Worm (Caenorhabditis elegans): ENCODE results near the gene E02A10.4.

The E02A10.4 gene

DNA sequence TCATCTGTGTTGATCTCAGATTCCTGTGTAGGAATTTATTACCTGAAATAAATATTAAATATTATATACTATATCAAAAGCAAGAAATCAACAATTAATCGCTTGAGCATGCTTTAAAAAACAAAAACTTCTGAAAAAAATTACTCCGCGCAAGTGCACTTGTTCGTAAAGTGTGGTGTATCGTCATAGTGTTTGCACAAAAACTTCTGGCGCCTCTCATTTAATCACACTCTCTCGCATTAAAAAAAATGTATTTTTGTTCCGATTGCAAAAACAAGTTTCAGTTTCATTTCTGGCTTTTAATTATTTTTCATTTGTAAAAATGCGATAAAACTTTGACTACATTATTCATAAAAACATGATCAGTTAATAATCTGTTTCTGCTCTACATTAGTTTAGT is 31.4 kb upstream of the E02A10.4 start, which contains the start of the genes C14C10.10 and ril-2:
Gene C14C10.10 (minus strand): TSS at position 19 of the 400 bp plus-strand sequence.
Gene ril-2 (minus strand): TSS at position 48 of the 400 bp plus-strand sequence.
- peak; percentile 49 for TF ChIP-seq nhr-47 (tag; optimal IDR thresholded peaks at IDR 0.05)
- no peak for TF ChIP-seq nhr-84 (tag; optimal IDR thresholded peaks at IDR 0.05)
- no peak for TF ChIP-seq ama-1 (optimal IDR thresholded peaks at IDR 0.05)
- TF ChIP-seq sox-4 (tag; optimal IDR thresholded peaks at IDR 0.05) = no peak
- TF ChIP-seq hlh-17 (GFP tag; optimal IDR thresholded peaks at IDR 0.05; ENCODE audit: borderline replicate concordance) = no peak
- no peak for TF ChIP-seq ceh-63 (GFP tag; optimal IDR thresholded peaks at IDR 0.05)
- peak; percentile 4 to 51 for TF ChIP-seq lsy-2 (tag; optimal IDR thresholded peaks at IDR 0.05)
- no peak for TF ChIP-seq elt-3 (tag; optimal IDR thresholded peaks at IDR 0.05)
- no peak for TF ChIP-seq efl-3 (GFP tag; optimal IDR thresholded peaks at IDR 0.05)
- no peak for TF ChIP-seq ceh-90 (tag; optimal IDR thresholded peaks at IDR 0.05)
- no peak for TF ChIP-seq egl-27 (tag; optimal IDR thresholded peaks at IDR 0.05)
- peak; percentile 56 for TF ChIP-seq lin-14 (GFP tag; optimal IDR thresholded peaks at IDR 0.05)
- TF ChIP-seq Y116A8C.19 (tag; optimal IDR thresholded peaks at IDR 0.05; ENCODE audit: borderline replicate concordance) = no peak
- no peak for TF ChIP-seq hlh-4 (tag; optimal IDR thresholded peaks at IDR 0.05)
- TF ChIP-seq C04F5.9 (tag; optimal IDR thresholded peaks at IDR 0.05) = no peak
- TF ChIP-seq C16A3.4 (tag; optimal IDR thresholded peaks at IDR 0.05) = no peak
- TF ChIP-seq nhr-77 (tag; optimal IDR thresholded peaks at IDR 0.05) = no peak
- no peak for TF ChIP-seq sup-37 (GFP tag; optimal IDR thresholded peaks at IDR 0.05)
- peak; percentile 13 for TF ChIP-seq aly-2 (tag; optimal IDR thresholded peaks at IDR 0.05)
- TF ChIP-seq aha-1 (tag; optimal IDR thresholded peaks at IDR 0.05) = no peak
- TF ChIP-seq hpl-2 (GFP tag; optimal IDR thresholded peaks at IDR 0.05) = no peak
- TF ChIP-seq fkh-10 (GFP tag; optimal IDR thresholded peaks at IDR 0.05) = no peak
- no peak for TF ChIP-seq sptf-1 (tag; optimal IDR thresholded peaks at IDR 0.05)
- peak; percentile 36 for TF ChIP-seq irx-1 (tag; optimal IDR thresholded peaks at IDR 0.05)
- TF ChIP-seq unc-30 (tag; optimal IDR thresholded peaks at IDR 0.05) = no peak
- no peak for TF ChIP-seq tlp-1 (tag; optimal IDR thresholded peaks at IDR 0.05)
- TF ChIP-seq grh-1 (GFP tag; IDR thresholded peaks at IDR 0.05) = no peak
- TF ChIP-seq nhr-12 (tag; optimal IDR thresholded peaks at IDR 0.05) = no peak
- no peak for TF ChIP-seq fos-1 (tag; optimal IDR thresholded peaks at IDR 0.05)
- no peak for TF ChIP-seq mef-2 (tag; optimal IDR thresholded peaks at IDR 0.05)
- TF ChIP-seq jun-1 (tag; optimal IDR thresholded peaks at IDR 0.05) = no peak
- peak; percentile 65 for TF ChIP-seq mep-1 (tag; optimal IDR thresholded peaks at IDR 0.05)
- peak; percentile 0 for TF ChIP-seq tbx-2 (tag; optimal IDR thresholded peaks at IDR 0.05)
- no peak for TF ChIP-seq pax-3 (tag; optimal IDR thresholded peaks at IDR 0.05)
- TF ChIP-seq unc-86 (tag; optimal IDR thresholded peaks at IDR 0.05) = no peak
- no peak for TF ChIP-seq mab-9 (GFP tag; IDR thresholded peaks at IDR 0.05)
- TF ChIP-seq mdl-1 (tag; optimal IDR thresholded peaks at IDR 0.05) = no peak
- peak; percentile 13 for TF ChIP-seq xbp-1 (tag; optimal IDR thresholded peaks at IDR 0.05)
- no peak for TF ChIP-seq ztf-4 (tag; optimal IDR thresholded peaks at IDR 0.05)
- peak; percentile 30 to 33 for TF ChIP-seq efl-1 (optimal IDR thresholded peaks at IDR 0.05)
- peak; percentile 51 to 94 for TF ChIP-seq efl-1 (GFP tag; optimal IDR thresholded peaks at IDR 0.05 in 1 of 2)
- TF ChIP-seq lin-15B (tag; optimal IDR thresholded peaks at IDR 0.05) = no peak
- no peak for TF ChIP-seq lin-39 (tag; optimal IDR thresholded peaks at IDR 0.05)
- no peak for TF ChIP-seq zag-1 (tag; optimal IDR thresholded peaks at IDR 0.05)
- TF ChIP-seq nhr-85 (tag) = no peak
- peak; percentile 24 for TF ChIP-seq snpc-4 (tag; optimal IDR thresholded peaks at IDR 0.05)
- TF ChIP-seq ztf-11 (tag; optimal IDR thresholded peaks at IDR 0.05) = no peak
- no peak for TF ChIP-seq ceh-88 (GFP tag; IDR thresholded peaks at IDR 0.05)
- no peak for TF ChIP-seq ceh-8 (GFP tag; optimal IDR thresholded peaks at IDR 0.05)
- no peak for TF ChIP-seq nhr-19 (GFP tag; conservative IDR thresholded peaks at IDR 0.05)
- no peak for TF ChIP-seq zip-4 (GFP tag; optimal IDR thresholded peaks at IDR 0.05)
- TF ChIP-seq skn-1 (tag; optimal IDR thresholded peaks at IDR 0.05) = no peak
- no peak for TF ChIP-seq alr-1 (tag; optimal IDR thresholded peaks at IDR 0.05; ENCODE audit: borderline replicate concordance)
- TF ChIP-seq nhr-76 (tag; optimal IDR thresholded peaks at IDR 0.05) = no peak
- peak in 2 of 3 experiments; percentile 13 to 32 for TF ChIP-seq ceh-82 (tag; optimal IDR thresholded peaks at IDR 0.05)

Data from whole organism, L1 larva.